Worm (Caenorhabditis elegans) whole organism, young adult: ENCODE data around the gene dgk-5.

Experiments used
- Y95B8A.8 ChIP-seq: fragments of 200-800 bp; sonication (Bioruptor generic); IDR thresholded peaks from 2 replicates; pipeline ENCODE4 v1.3.6; 2022; ENCODE audit warnings: missing genetic modification reagents, missing genetic modification characterization, missing compliant biosample characterization
- lin-40 ChIP-seq: sonication (generic microtip); optimal IDR thresholded peaks from 2 replicates; lab custom pipeline; 2016; ENCODE audit warnings: missing genetic modification characterization, mild to moderate bottlenecking, missing compliant biosample characterization, missing genotype, missing genetic modification reagents
- unc-62 ChIP-seq: fragments of 150-350 bp; optimal IDR thresholded peaks from 2 replicates; lab custom pipeline; 2014; ENCODE audit warnings: missing biosample characterization, missing genetic modification reagents, missing genetic modification characterization

DNA sequence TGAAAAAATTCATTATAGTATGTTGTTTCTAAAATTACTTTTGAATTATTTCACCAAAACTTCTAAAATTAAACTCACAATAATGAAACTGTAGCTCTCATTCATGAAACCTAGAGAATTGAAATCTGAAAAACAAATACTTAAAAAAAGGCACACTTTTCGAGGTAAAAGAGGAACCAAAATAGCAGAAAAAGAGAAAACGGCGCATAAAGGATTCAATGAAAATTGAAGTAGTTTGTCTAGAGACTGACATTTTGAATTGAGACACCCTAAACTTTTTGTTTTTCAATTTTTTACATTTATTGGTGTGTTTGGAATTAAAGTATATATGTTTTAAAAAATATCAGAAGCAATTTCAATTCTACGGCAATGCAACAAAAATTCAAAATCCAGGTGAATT, at the start of gene dgk-5:
- TF ChIP-seq lin-40 (tag; lab: Kevin White, UChicago) (no peak), unc-62 (no peak), Y95B8A.8 (GFP tag; lab: Robert Waterston, UW) (no peak)
